Worm (Caenorhabditis elegans) whole organism, L1 larva: ENCODE measurements around the gene nhr-170.

Experiments used
- C16A3.4 ChIP-seq: fragments of 150-350 bp; optimal IDR thresholded peaks from 2 replicates; lab custom pipeline; 2014; ENCODE audit warnings: missing biosample characterization, missing genetic modification characterization
- Y116A8C.19 ChIP-seq: sonication (generic microtip); optimal IDR thresholded peaks from 2 replicates; lab custom pipeline; 2016; ENCODE audit warnings: missing compliant biosample characterization, missing genetic modification characterization, borderline replicate concordance
- ama-1 ChIP-seq: fragments of 150-350 bp; optimal IDR thresholded peaks from 2 replicates; lab custom pipeline; 2014
- blmp-1 ChIP-seq: fragments of 150-350 bp; optimal IDR thresholded peaks from 2 replicates; lab custom pipeline; 2014; ENCODE audit warnings: missing biosample characterization, missing genetic modification characterization
- dsc-1 ChIP-seq: sonication (generic microtip); optimal IDR thresholded peaks from 2 replicates; lab custom pipeline; 2016; ENCODE audit warnings: mild to moderate bottlenecking, missing genetic modification characterization, missing compliant biosample characterization
- efl-1 ChIP-seq, 4 experiments: fragments of 150-350 bp; optimal IDR thresholded peaks in 3 of 4; peaks in 1 of 4; 1 replicate in 1 of 4; 2 replicates in 3 of 4; lab custom pipeline; 2014; ENCODE audit warnings: missing biosample characterization in 2 of 4, missing genetic modification characterization in 2 of 4, missing genetic modification reagents in 2 of 4
- elt-2 ChIP-seq: sonication (generic microtip); optimal IDR thresholded peaks from 2 replicates; lab custom pipeline; 2016; ENCODE audit warnings: missing genetic modification characterization, mild to moderate bottlenecking, inconsistent platforms, missing compliant biosample characterization, missing genetic modification reagents
- fkh-8 ChIP-seq: sonication (generic microtip); optimal IDR thresholded peaks from 2 replicates; lab custom pipeline; 2016; ENCODE audit warnings: mild to moderate bottlenecking, missing genetic modification characterization, missing compliant biosample characterization
- hlh-4 ChIP-seq: sonication (generic microtip); optimal IDR thresholded peaks from 2 replicates; lab custom pipeline; 2016; ENCODE audit warnings: mild to moderate bottlenecking, missing genetic modification characterization, missing compliant biosample characterization
- irx-1 ChIP-seq: sonication (generic microtip); optimal IDR thresholded peaks from 2 replicates; lab custom pipeline; 2016; ENCODE audit warnings: missing genetic modification characterization, missing compliant biosample characterization
- lin-35 ChIP-seq, 2 experiments: fragments of 150-350 bp; optimal IDR thresholded peaks; 2 replicates each; lab custom pipeline; 2014; ENCODE audit warnings: missing biosample characterization in 2 of 2, missing genetic modification characterization in 2 of 2, missing genetic modification reagents in 2 of 2
- lin-39 ChIP-seq: fragments of 150-350 bp; optimal IDR thresholded peaks from 2 replicates; lab custom pipeline; 2014; ENCODE audit warnings: missing biosample characterization, missing genetic modification reagents, missing genetic modification characterization
- lir-3 ChIP-seq: sonication (generic microtip); optimal IDR thresholded peaks from 2 replicates; lab custom pipeline; 2016; ENCODE audit warnings: mild to moderate bottlenecking, missing genetic modification characterization, moderate library complexity, missing compliant biosample characterization; ENCODE audit not compliant: poor library complexity
- lsy-2 ChIP-seq, 2 experiments: fragments of 150-350 bp; optimal IDR thresholded peaks; 2 replicates each; lab custom pipeline; 2014; ENCODE audit warnings: missing biosample characterization in 2 of 2, missing genetic modification characterization in 2 of 2
- mep-1 ChIP-seq: fragments of 150-350 bp; optimal IDR thresholded peaks from 2 replicates; lab custom pipeline; 2014; ENCODE audit warnings: missing biosample characterization, missing genetic modification characterization
- nhr-19 ChIP-seq: fragments of 200-800 bp; sonication (Bioruptor generic); conservative IDR thresholded peaks from 2 replicates; pipeline ENCODE4 v1.3.6; 2022; ENCODE audit warnings: missing genetic modification characterization, missing compliant biosample characterization
- nhr-20 ChIP-seq: sonication (generic microtip); optimal IDR thresholded peaks from 2 replicates; lab custom pipeline; 2016; ENCODE audit warnings: mild to moderate bottlenecking, missing genetic modification characterization, missing compliant biosample characterization
- nhr-47 ChIP-seq: sonication (generic microtip); optimal IDR thresholded peaks from 2 replicates; lab custom pipeline; 2016; ENCODE audit warnings: mild to moderate bottlenecking, missing genetic modification characterization, moderate library complexity, missing compliant biosample characterization
- nhr-85 ChIP-seq: sonication (generic microtip); peaks from one replicate; lab custom pipeline; 2016; ENCODE audit warnings: missing genetic modification characterization, inconsistent platforms, missing compliant biosample characterization
- nhr-90 ChIP-seq: sonication (generic microtip); optimal IDR thresholded peaks from 2 replicates; lab custom pipeline; 2016; ENCODE audit warnings: mild to moderate bottlenecking, missing genetic modification characterization, missing compliant biosample characterization; ENCODE audit not compliant: poor library complexity
- skn-1 ChIP-seq: fragments of 150-350 bp; optimal IDR thresholded peaks from 2 replicates; lab custom pipeline; 2014; ENCODE audit warnings: missing biosample characterization, missing genetic modification characterization
- snu-23 ChIP-seq: sonication (generic microtip); optimal IDR thresholded peaks from 2 replicates; lab custom pipeline; 2016; ENCODE audit warnings: missing genetic modification characterization, missing compliant biosample characterization
- sox-4 ChIP-seq: sonication (generic microtip); optimal IDR thresholded peaks from 2 replicates; lab custom pipeline; 2016; ENCODE audit warnings: missing genetic modification characterization, missing compliant biosample characterization
- sup-37 ChIP-seq: fragments of 200-800 bp; sonication (Bioruptor generic); optimal IDR thresholded peaks from 2 replicates; lab custom pipeline; 2018; ENCODE audit warnings: mild to moderate bottlenecking, missing genetic modification characterization, missing compliant biosample characterization
- swsn-7 ChIP-seq: sonication (generic microtip); optimal IDR thresholded peaks from 2 replicates; lab custom pipeline; 2016; ENCODE audit warnings: missing genetic modification characterization, missing compliant biosample characterization
- unc-62 ChIP-seq: fragments of 150-350 bp; optimal IDR thresholded peaks from 2 replicates; lab custom pipeline; 2014; ENCODE audit warnings: missing biosample characterization, missing genetic modification reagents, missing genetic modification characterization
- unc-98 ChIP-seq: fragments of 200-800 bp; sonication (Bioruptor generic); IDR thresholded peaks from 2 replicates; pipeline ENCODE4 v1.3.6; 2022; ENCODE audit warnings: missing genetic modification characterization, missing compliant biosample characterization
- zip-4 ChIP-seq: fragments of 200-800 bp; sonication (Bioruptor generic); optimal IDR thresholded peaks from 2 replicates; lab custom pipeline; 2018; ENCODE audit warnings: mild to moderate bottlenecking, missing genetic modification characterization, moderate library complexity, missing compliant biosample characterization
- ztf-4 ChIP-seq: fragments of 150-350 bp; optimal IDR thresholded peaks from 2 replicates; lab custom pipeline; 2014; ENCODE audit warnings: missing biosample characterization, missing genetic modification characterization

The nhr-170 gene

DNA sequence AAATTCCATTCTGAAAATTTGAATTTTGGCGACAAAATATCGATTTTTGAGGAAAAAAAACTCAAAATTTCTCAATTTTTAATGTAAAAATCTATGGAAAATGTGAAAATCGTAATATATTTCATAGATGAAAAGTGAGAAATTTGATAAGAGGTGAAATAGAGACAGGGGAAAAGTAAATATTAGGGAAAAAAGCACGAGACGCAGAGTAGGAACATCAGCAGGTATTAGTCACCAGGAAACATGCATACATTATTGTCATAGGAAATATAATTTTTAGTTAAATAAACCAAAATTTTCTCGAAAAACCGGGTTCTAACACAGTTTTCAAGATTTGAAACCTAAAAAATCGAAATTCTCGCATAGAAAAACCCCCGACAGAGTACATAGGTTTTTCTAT, at the start of gene nhr-170:
Gene nhr-170 (minus strand): TSS at position 16 of the 400 bp plus-strand sequence.
- TF ChIP-seq elt-2 (no peak), efl-1 (optimal IDR thresholded peaks at IDR 0.05; lab: Kevin White, UChicago) (no peak), efl-1 (GFP tag; optimal IDR thresholded peaks at IDR 0.05 in 1 of 2; lab: Kevin White, UChicago) (no peak), zip-4 (no peak), fkh-8 (tag; lab: Kevin White, UChicago) (no peak), snu-23 (no peak), lir-3 (tag; lab: Kevin White, UChicago) (no peak), ama-1 (lab: Kevin White, UChicago) (no peak)

DNA sequence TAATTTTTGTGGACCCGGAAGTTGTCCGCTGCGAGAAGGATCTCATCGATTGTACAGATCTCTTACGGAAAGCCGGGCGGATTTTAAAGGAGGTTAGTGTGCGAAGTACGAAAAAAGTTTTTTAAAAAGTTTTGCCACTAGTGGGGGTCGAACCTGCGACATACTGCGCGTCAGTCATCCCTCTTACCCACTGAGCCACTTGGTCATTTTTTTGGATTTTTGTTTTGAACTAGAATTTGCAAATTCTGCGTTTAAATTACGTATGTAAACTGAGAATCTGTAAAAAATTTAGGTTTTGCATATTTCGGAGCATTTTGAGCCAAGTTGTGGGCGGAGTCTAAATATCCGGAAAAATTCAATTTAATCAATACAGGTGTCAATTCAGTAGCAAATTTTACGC, 48.0 kb upstream of the nhr-170 start:
- no peak for TF ChIP-seq nhr-19
- TF ChIP-seq efl-1 (optimal IDR thresholded peaks at IDR 0.05; lab: Kevin White, UChicago), result no peak
- peak in 1 of 2 experiments; percentile 42 for TF ChIP-seq efl-1 (GFP tag; optimal IDR thresholded peaks at IDR 0.05 in 1 of 2; lab: Kevin White, UChicago)

DNA sequence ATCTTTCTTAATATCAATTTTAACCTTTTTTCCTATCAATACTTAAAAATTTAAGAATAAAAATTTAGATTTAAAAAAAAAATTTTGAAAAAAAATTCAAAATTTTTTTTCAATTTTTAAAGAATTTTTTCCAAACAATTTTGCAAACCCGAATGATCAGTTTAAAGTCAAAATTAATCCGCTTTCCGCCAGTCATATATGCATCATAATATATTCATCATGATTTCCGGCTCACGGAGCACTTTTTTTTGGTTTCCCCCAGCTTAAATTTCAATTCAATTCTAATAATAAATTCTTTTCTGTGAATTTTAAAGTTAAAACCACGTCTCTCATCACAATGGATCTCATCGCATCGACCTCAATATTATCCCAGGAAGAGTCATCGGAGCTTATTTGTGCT, 45.9 kb upstream of the nhr-170 start, which contains the start of gene nhr-230:
Gene nhr-230 (plus strand): TSS at position 301 of the 400 bp plus-strand sequence.
- TF ChIP-seq dsc-1 (tag; lab: Kevin White, UChicago) (peak; percentile 4), fkh-8 (tag; lab: Kevin White, UChicago) (peak; percentile 1), lin-39 (tag; lab: Kevin White, UChicago) (no peak), Y116A8C.19 (no peak)

DNA sequence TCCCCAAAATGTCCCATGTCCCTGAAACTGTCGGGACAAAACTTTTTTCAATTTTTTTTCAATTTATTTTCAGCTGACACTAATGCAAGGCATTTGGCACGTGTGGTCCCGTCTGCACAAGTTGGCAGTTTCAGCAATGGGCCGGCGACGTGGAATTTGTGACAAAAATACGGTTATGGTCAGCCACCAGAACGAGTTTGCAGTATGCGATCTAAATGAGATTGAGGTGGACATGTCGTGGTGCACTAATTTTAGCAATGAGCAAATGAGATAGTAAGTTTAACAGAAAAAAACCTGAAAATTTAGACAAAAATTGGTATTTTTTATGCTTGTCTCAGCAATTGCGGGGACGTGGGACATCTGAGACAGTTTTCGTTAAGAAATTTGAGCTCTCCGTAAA, 41.8 kb upstream of the nhr-170 start:
- no peak for TF ChIP-seq skn-1 (tag; lab: Kevin White, UChicago)
- no peak for TF ChIP-seq efl-1 (optimal IDR thresholded peaks at IDR 0.05; lab: Kevin White, UChicago)
- TF ChIP-seq efl-1 (GFP tag; optimal IDR thresholded peaks at IDR 0.05 in 1 of 2; lab: Kevin White, UChicago), result peak in 1 of 2 experiments; percentile 63

DNA sequence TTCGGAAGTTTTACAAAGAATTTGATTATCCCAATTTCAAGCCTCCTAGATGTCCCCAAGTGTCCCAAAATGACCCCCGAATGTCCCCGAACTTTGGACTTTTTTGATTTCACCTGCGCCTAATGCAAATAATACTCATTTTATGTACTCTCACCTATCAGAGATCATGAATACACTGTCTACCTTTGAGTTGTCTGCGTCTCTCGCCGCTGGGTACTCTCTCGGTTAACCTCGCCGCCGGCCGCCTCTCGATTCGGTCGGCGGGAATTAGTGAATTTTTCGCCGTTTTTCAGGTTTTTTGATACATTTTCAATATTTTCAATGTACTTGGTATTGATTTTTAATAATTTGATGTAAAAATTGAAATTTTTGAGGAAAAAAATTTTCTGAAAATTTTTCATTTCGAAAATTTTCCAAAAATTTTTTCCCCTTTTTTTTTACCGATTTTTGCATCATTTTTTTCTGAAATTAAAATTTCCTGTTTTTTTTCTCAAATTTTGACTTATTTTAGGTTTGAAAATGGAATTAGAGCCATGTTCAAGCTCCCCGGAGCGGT, 38.3 kb upstream of the nhr-170 start, which contains the start of gene nhr-65:
Gene nhr-65 (plus strand): TSS at position 506 of the 556 bp plus-strand sequence.
- TF ChIP-seq snu-23 (peak; percentile 48), nhr-19 (peak; percentile 41), sup-37 (GFP tag; lab: Kevin White, UChicago) (no peak), nhr-20 (tag; lab: Kevin White, UChicago) (peak; percentile 48), skn-1 (tag; lab: Kevin White, UChicago) (peak; percentile 15), Y116A8C.19 (no peak), elt-2 (peak; percentile 19), nhr-85 (tag; lab: Kevin White, UChicago) (peak; percentile 67), nhr-90 (tag; lab: Kevin White, UChicago) (peak; percentile 39), C16A3.4 (tag; lab: Kevin White, UChicago) (no peak), swsn-7 (tag; lab: Kevin White, UChicago) (peak; percentile 22), lin-35 (GFP tag; optimal IDR thresholded peaks at IDR 0.05; lab: Kevin White, UChicago) (peak in 1 of 2 experiments; percentile 53), lsy-2 (tag; optimal IDR thresholded peaks at IDR 0.05; lab: Kevin White, UChicago) (peak in 1 of 2 experiments; percentile 5), irx-1 (no peak), unc-62 (GFP tag; lab: Kevin White, UChicago) (no peak), efl-1 (optimal IDR thresholded peaks at IDR 0.05; lab: Kevin White, UChicago) (peak; percentile 21 to 23), efl-1 (GFP tag; optimal IDR thresholded peaks at IDR 0.05 in 1 of 2; lab: Kevin White, UChicago) (peak in 1 of 2 experiments; percentile 41), blmp-1 (tag; lab: Kevin White, UChicago) (peak; percentile 74), mep-1 (tag; lab: Kevin White, UChicago) (peak; percentile 29)

DNA sequence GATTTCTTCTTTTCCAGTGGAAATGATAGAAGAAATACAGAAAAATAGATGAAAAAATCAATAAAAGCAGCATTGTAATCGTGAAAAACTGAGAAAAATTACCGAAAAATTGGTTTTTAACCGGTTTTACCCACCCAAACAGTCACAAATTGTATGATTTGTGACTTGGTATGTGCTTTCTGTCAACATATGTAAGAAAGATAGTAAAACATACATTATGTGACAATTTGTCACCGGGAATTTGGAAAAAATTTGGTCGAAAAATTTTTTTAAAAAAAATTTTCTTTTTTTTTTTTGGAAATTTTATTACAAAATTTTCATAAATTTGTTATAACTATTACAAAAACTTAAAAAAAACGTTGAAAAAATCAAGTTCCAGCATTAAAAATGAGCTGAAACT, 36.5 kb upstream of the nhr-170 start, which contains the start of gene cyp-33D3:
Gene cyp-33D3 (minus strand): TSS at position 101 of the 400 bp plus-strand sequence.
- TF ChIP-seq unc-98 (GFP tag; lab: Robert Waterston, UW), result no peak
- no peak for TF ChIP-seq skn-1 (tag; lab: Kevin White, UChicago)
- no peak for TF ChIP-seq sup-37 (GFP tag; lab: Kevin White, UChicago)
- TF ChIP-seq, all 84 proteins: peak for 0

DNA sequence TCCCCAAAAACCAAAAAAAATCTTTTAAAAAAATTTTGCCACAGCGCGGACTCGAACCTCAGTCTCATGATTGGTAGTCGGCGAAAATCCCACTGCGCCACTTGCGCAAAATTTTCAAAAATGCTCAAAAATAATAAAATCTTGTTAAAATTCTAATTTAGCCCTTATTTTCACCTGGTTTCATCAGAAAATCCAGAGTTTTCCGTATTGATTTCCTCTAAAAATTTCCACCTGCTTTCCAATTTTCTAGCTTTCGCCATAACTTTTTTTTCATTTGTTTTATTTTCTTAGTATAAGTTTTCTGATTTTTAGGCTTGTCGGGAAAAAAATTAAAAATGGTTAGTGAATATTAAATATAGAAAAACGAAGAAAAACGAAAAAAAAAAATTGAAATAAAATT, 26.7 kb upstream of the nhr-170 start:
- TF ChIP-seq snu-23, result no peak
- TF ChIP-seq nhr-47 (tag; lab: Kevin White, UChicago), result no peak
- TF ChIP-seq unc-62 (GFP tag; lab: Kevin White, UChicago), result no peak
- TF ChIP-seq dsc-1 (tag; lab: Kevin White, UChicago), result no peak
- no peak for TF ChIP-seq irx-1
- TF ChIP-seq ztf-4 (tag; lab: Kevin White, UChicago), result no peak
- TF ChIP-seq fkh-8 (tag; lab: Kevin White, UChicago), result peak; percentile 18
- peak; percentile 93 for TF ChIP-seq hlh-4 (tag; lab: Kevin White, UChicago)
- TF ChIP-seq nhr-19, result no peak
- no peak for TF ChIP-seq sox-4 (tag; lab: Kevin White, UChicago)
